Fruit fly (Drosophila melanogaster) whole organism, embryonic: ENCODE measurements around the gene CG31515.
A peak's percentile ranks its signal among the peaks of the same experiment; 100 is the strongest.

ENCODE experiments used
- Atf6 ChIP-seq: fragments of 200-800 bp; sonication (Bioruptor generic); IDR thresholded peaks from 2 replicates; pipeline ENCODE4 v1.3.6; 2022; ENCODE audit warnings: missing biosample characterization, missing genetic modification characterization
- Awh ChIP-seq: fragments of 200-800 bp; sonication (Bioruptor generic); IDR thresholded peaks from 2 replicates; pipeline ENCODE4, ENCODE4 v1.3.6; 2022; ENCODE audit warnings: missing biosample characterization, missing genetic modification characterization
- CG10267 ChIP-seq: fragments of 200-800 bp; sonication (Bioruptor generic); optimal IDR thresholded peaks from 2 replicates; lab custom pipeline; 2018; ENCODE audit warnings: missing biosample characterization, mild to moderate bottlenecking, missing genetic modification characterization, moderate library complexity
- CG11723 ChIP-seq: fragments of 200-800 bp; sonication (Bioruptor generic); optimal IDR thresholded peaks from 2 replicates; lab custom pipeline; 2017; ENCODE audit warnings: missing biosample characterization, mild to moderate bottlenecking, missing genetic modification characterization
- CG13424 ChIP-seq: fragments of 200-800 bp; sonication (Bioruptor generic); optimal IDR thresholded peaks from 2 replicates; lab custom pipeline; 2019; ENCODE audit warnings: missing biosample characterization, mild to moderate bottlenecking, missing genetic modification characterization, moderate library complexity
- CG14441 ChIP-seq: fragments of 200-800 bp; sonication (Bioruptor generic); IDR thresholded peaks from 2 replicates; pipeline ENCODE4 v1.3.6; 2022; ENCODE audit warnings: missing biosample characterization, missing genetic modification characterization
- CG1602 ChIP-seq: fragments of 200-800 bp; sonication (Bioruptor generic); optimal IDR thresholded peaks from 3 replicates; lab custom pipeline; 2016; ENCODE audit warnings: missing biosample characterization, missing genetic modification characterization
- CG17829 ChIP-seq: fragments of 200-800 bp; optimal IDR thresholded peaks from 2 replicates; lab custom pipeline; 2019; ENCODE audit warnings: missing biosample characterization, mild to moderate bottlenecking, missing genetic modification characterization, moderate library complexity
- CG18764 ChIP-seq: fragments of 200-800 bp; sonication (Bioruptor generic); optimal IDR thresholded peaks from 3 replicates; lab custom pipeline; 2016; ENCODE audit warnings: missing biosample characterization, missing genetic modification characterization
- CG2202 ChIP-seq: fragments of 200-800 bp; sonication (Bioruptor generic); optimal IDR thresholded peaks from 2 replicates; lab custom pipeline; 2018; ENCODE audit warnings: missing biosample characterization, mild to moderate bottlenecking, missing genetic modification characterization
- CG30020 ChIP-seq: fragments of 200-800 bp; optimal IDR thresholded peaks from 2 replicates; lab custom pipeline; 2019; ENCODE audit warnings: missing biosample characterization, mild to moderate bottlenecking, missing genetic modification characterization, moderate library complexity
- CG32767 ChIP-seq: fragments of 200-800 bp; sonication (Bioruptor generic); IDR thresholded peaks from 2 replicates; pipeline ENCODE4 v1.3.6; 2022; ENCODE audit warnings: missing biosample characterization, missing genetic modification characterization
- CG3407 ChIP-seq: fragments of 200-800 bp; sonication (Bioruptor generic); optimal IDR thresholded peaks from 2 replicates; lab custom pipeline; 2018; ENCODE audit warnings: missing biosample characterization, mild to moderate bottlenecking, missing genetic modification characterization
- CG34376 ChIP-seq: fragments of 200-800 bp; sonication (Bioruptor generic); optimal IDR thresholded peaks from 2 replicates; lab custom pipeline; 2018; ENCODE audit warnings: missing biosample characterization, mild to moderate bottlenecking, missing genetic modification characterization
- CG4424 ChIP-seq: fragments of 200-800 bp; sonication (Bioruptor generic); optimal IDR thresholded peaks from 3 replicates; lab custom pipeline; 2016; ENCODE audit warnings: missing biosample characterization, missing genetic modification characterization
- CG6254 ChIP-seq: fragments of 200-800 bp; sonication (Bioruptor generic); optimal IDR thresholded peaks from 3 replicates; lab custom pipeline; 2017; ENCODE audit warnings: mild to moderate bottlenecking, missing biosample characterization, missing genetic modification reagents, missing genetic modification characterization
- CG8290 ChIP-seq, 3 experiments: fragments of 200-800 bp; sonication (Bioruptor generic); optimal IDR thresholded peaks; 2 replicates each; lab custom pipeline; 2016 to 2019; ENCODE audit warnings: missing biosample characterization in 3 of 3, missing genetic modification characterization in 3 of 3, mild to moderate bottlenecking in 2 of 3, moderate library complexity in 1 of 3
- CG9437 ChIP-seq: fragments of 200-800 bp; sonication (Bioruptor generic); optimal IDR thresholded peaks from 2 replicates; lab custom pipeline; 2018; ENCODE audit warnings: missing biosample characterization, mild to moderate bottlenecking, missing genetic modification characterization
- CG9817 ChIP-seq: fragments of 200-800 bp; sonication (Bioruptor generic); optimal IDR thresholded peaks from 2 replicates; lab custom pipeline; 2018; ENCODE audit warnings: missing biosample characterization, mild to moderate bottlenecking, missing genetic modification characterization, moderate library complexity
- CTCF ChIP-seq: fragments of 200-800 bp; sonication (Bioruptor generic); optimal IDR thresholded peaks from 2 replicates; lab custom pipeline; 2017; ENCODE audit warnings: missing biosample characterization, mild to moderate bottlenecking, missing genetic modification characterization, moderate library complexity
- CoRest ChIP-seq: fragments of 200-800 bp; sonication (Bioruptor generic); optimal IDR thresholded peaks from 3 replicates; lab custom pipeline; 2018; ENCODE audit warnings: missing biosample characterization, mild to moderate bottlenecking, missing genetic modification characterization, moderate library complexity
- D19A ChIP-seq: fragments of 200-800 bp; optimal IDR thresholded peaks from 3 replicates; lab custom pipeline; 2019; ENCODE audit warnings: missing biosample characterization, mild to moderate bottlenecking, missing genetic modification characterization, moderate library complexity
- Fer2 ChIP-seq: fragments of 200-800 bp; sonication (Bioruptor generic); optimal IDR thresholded peaks from 2 replicates; lab custom pipeline; 2018; ENCODE audit warnings: missing biosample characterization, mild to moderate bottlenecking, missing genetic modification characterization, moderate library complexity
- Hand ChIP-seq: fragments of 200-800 bp; sonication (Bioruptor generic); optimal IDR thresholded peaks from 2 replicates; lab custom pipeline; 2017; ENCODE audit warnings: mild to moderate bottlenecking, missing biosample characterization, missing genetic modification reagents, missing genetic modification characterization
- Hr78 ChIP-seq, 2 experiments: fragments of 200-800 bp in 1 of 2; fragments of >200 bp in 1 of 2; sonication (Bioruptor generic) in 1 of 2; optimal IDR thresholded peaks; 2 replicates each; lab custom pipeline; 2017 to 2019; ENCODE audit warnings: missing biosample characterization in 2 of 2, missing genetic modification characterization in 2 of 2, mild to moderate bottlenecking in 1 of 2, moderate library complexity in 1 of 2
- NC2α ChIP-seq: fragments of 200-800 bp; sonication (Bioruptor generic); optimal IDR thresholded peaks from 2 replicates; lab custom pipeline; 2016; ENCODE audit warnings: missing biosample characterization, missing genetic modification characterization
- Oli ChIP-seq: fragments of 200-800 bp; sonication (Bioruptor generic); optimal IDR thresholded peaks from 2 replicates; lab custom pipeline; 2018; ENCODE audit warnings: missing biosample characterization, mild to moderate bottlenecking, missing genetic modification characterization, moderate library complexity
- Sin3A ChIP-seq: fragments of >200 bp; optimal IDR thresholded peaks from 2 replicates; lab custom pipeline; 2018
- Sry-δ ChIP-seq: fragments of 200-800 bp; sonication (Bioruptor generic); optimal IDR thresholded peaks from 2 replicates; lab custom pipeline; 2016; ENCODE audit warnings: missing biosample characterization, missing genetic modification characterization
- TFAM ChIP-seq: fragments of 200-800 bp; sonication (Bioruptor generic); optimal IDR thresholded peaks from 2 replicates; lab custom pipeline; 2017; ENCODE audit warnings: missing biosample characterization, missing genetic modification characterization, inconsistent platforms
- Vsx1 ChIP-seq: fragments of 200-800 bp; sonication (Bioruptor generic); optimal IDR thresholded peaks from 2 replicates; lab custom pipeline; 2017; ENCODE audit warnings: missing biosample characterization, mild to moderate bottlenecking, missing genetic modification characterization, missing genetic modification reagents
- amos ChIP-seq: fragments of 200-800 bp; sonication (Bioruptor generic); IDR thresholded peaks from 2 replicates; pipeline ENCODE4 v1.3.6; 2022; ENCODE audit warnings: missing biosample characterization, missing genetic modification characterization; ENCODE audit not compliant: partially characterized antibody
- bbx ChIP-seq: fragments of 200-800 bp; sonication (Bioruptor generic); IDR thresholded peaks from 2 replicates; pipeline ENCODE4 v1.3.6; 2022; ENCODE audit warnings: missing biosample characterization, missing genetic modification characterization; ENCODE audit not compliant: partially characterized antibody
- dimm ChIP-seq: fragments of 200-800 bp; sonication (Bioruptor generic); IDR thresholded peaks from 2 replicates; pipeline ENCODE4 v1.3.6; 2022; ENCODE audit warnings: missing biosample characterization, missing genetic modification characterization
- disco-r ChIP-seq: fragments of 200-800 bp; sonication (Bioruptor generic); optimal IDR thresholded peaks from 2 replicates; lab custom pipeline; 2016; ENCODE audit warnings: missing biosample characterization, missing genetic modification characterization
- exex ChIP-seq: fragments of 200-800 bp; sonication (Bioruptor generic); optimal IDR thresholded peaks from 4 replicates; lab custom pipeline; 2018; ENCODE audit warnings: missing biosample characterization, mild to moderate bottlenecking, missing genetic modification characterization, moderate library complexity
- gcm ChIP-seq: fragments of 200-800 bp; sonication (Bioruptor generic); optimal IDR thresholded peaks from 2 replicates; lab custom pipeline; 2019; ENCODE audit warnings: missing biosample characterization, mild to moderate bottlenecking, missing genetic modification characterization, moderate library complexity
- h ChIP-seq: fragments of >200 bp; optimal IDR thresholded peaks from 2 replicates; lab custom pipeline; 2017
- ham ChIP-seq: fragments of 200-800 bp; sonication (Bioruptor generic); IDR thresholded peaks from 2 replicates; pipeline ENCODE4 v1.3.6; 2022; ENCODE audit warnings: missing biosample characterization, missing genetic modification characterization
- lola ChIP-seq, 3 experiments: fragments of >200 bp in 2 of 3; fragments of 200-800 bp in 1 of 3; sonication (Bioruptor generic) in 1 of 3; optimal IDR thresholded peaks; 2 replicates each; lab custom pipeline; 2017 to 2019; ENCODE audit warnings: missing biosample characterization in 3 of 3, missing genetic modification characterization in 3 of 3, mild to moderate bottlenecking in 1 of 3, moderate library complexity in 1 of 3
- odd ChIP-seq: fragments of 200-800 bp; sonication (Bioruptor generic); optimal IDR thresholded peaks from 2 replicates; lab custom pipeline; 2017; ENCODE audit warnings: missing biosample characterization, mild to moderate bottlenecking, missing genetic modification characterization
- pita ChIP-seq: fragments of 200-800 bp; sonication (Bioruptor generic); optimal IDR thresholded peaks from 2 replicates; lab custom pipeline; 2017; ENCODE audit warnings: missing biosample characterization, mild to moderate bottlenecking, missing genetic modification characterization
- repo ChIP-seq: fragments of 200-800 bp; sonication (Bioruptor generic); optimal IDR thresholded peaks from 2 replicates; lab custom pipeline; 2016; ENCODE audit warnings: missing biosample characterization, missing genetic modification characterization
- schlank ChIP-seq: fragments of 200-800 bp; sonication (Bioruptor generic); optimal IDR thresholded peaks from 2 replicates; lab custom pipeline; 2018; ENCODE audit warnings: missing biosample characterization, mild to moderate bottlenecking, missing genetic modification characterization
- scrt ChIP-seq: fragments of 200-800 bp; sonication (Bioruptor generic); optimal IDR thresholded peaks from 2 replicates; lab custom pipeline; 2018; ENCODE audit warnings: missing biosample characterization, mild to moderate bottlenecking, missing genetic modification characterization, moderate library complexity
- sim ChIP-seq: fragments of 200-800 bp; sonication (Bioruptor generic); IDR thresholded peaks from 2 replicates; pipeline ENCODE4 v1.3.6; 2022; ENCODE audit warnings: missing biosample characterization, missing genetic modification characterization
- sima ChIP-seq: fragments of 200-800 bp; sonication (Bioruptor generic); optimal IDR thresholded peaks from 2 replicates; lab custom pipeline; 2016; ENCODE audit warnings: missing biosample characterization, missing genetic modification characterization
- slou ChIP-seq: fragments of 200-800 bp; sonication (Bioruptor generic); optimal IDR thresholded peaks from 3 replicates; lab custom pipeline; 2016; ENCODE audit warnings: missing biosample characterization, missing genetic modification characterization
- sr ChIP-seq: fragments of 200-800 bp; sonication (Bioruptor generic); IDR thresholded peaks from 3 replicates; pipeline ENCODE4 v1.3.6; 2022; ENCODE audit warnings: missing biosample characterization, missing genetic modification characterization
- toy ChIP-seq: fragments of 200-800 bp; sonication (Bioruptor generic); IDR thresholded peaks from 2 replicates; pipeline ENCODE4 v1.3.6; 2022; ENCODE audit warnings: missing biosample characterization, missing genetic modification characterization
- trem ChIP-seq: fragments of 200-800 bp; optimal IDR thresholded peaks from 3 replicates; lab custom pipeline; 2019; ENCODE audit warnings: missing biosample characterization, mild to moderate bottlenecking, missing genetic modification characterization, moderate library complexity
- zf30C ChIP-seq: fragments of 200-800 bp; sonication (Bioruptor generic); optimal IDR thresholded peaks from 3 replicates; lab custom pipeline; 2018; ENCODE audit warnings: missing biosample characterization, mild to moderate bottlenecking, missing genetic modification characterization

The CG31515 gene

dm6 chr3R:23374290-23374689 lies 14.4 kb downstream of the CG31515 start (continued):
- no peak for TF ChIP-seq lola (GFP tag; optimal IDR thresholded peaks at IDR 0.05; lab: Kevin White, UChicago)
- TF ChIP-seq TFAM (GFP tag; lab: Kevin White, UChicago) = no peak
- no peak for TF ChIP-seq CG10267 (tag; lab: Kevin White, UChicago)
- TF ChIP-seq bbx (GFP tag; lab: Robert Waterston, UW) = peak; percentile 23; the same call in 1 of the 2 replicates
- TF ChIP-seq Sry-δ (GFP tag; lab: Kevin White, UChicago) = no peak
- TF ChIP-seq trem (tag; lab: Kevin White, UChicago) = no peak
- TF ChIP-seq CG6254 (GFP tag; lab: Kevin White, UChicago) = no peak
- no peak for TF ChIP-seq Fer2 (tag; lab: Kevin White, UChicago)
- TF ChIP-seq Vsx1 (GFP tag; lab: Kevin White, UChicago) = no peak
- peak; percentile 35 for TF ChIP-seq Atf6 (GFP tag; lab: Robert Waterston, UW)
- TF ChIP-seq sr (GFP tag; lab: Robert Waterston, UW) = no peak
- TF ChIP-seq CG4424 = no peak
- no peak for TF ChIP-seq odd (GFP tag; lab: Kevin White, UChicago)
- TF ChIP-seq NC2α (GFP tag; lab: Kevin White, UChicago) = no peak
- no peak for TF ChIP-seq dimm (GFP tag; lab: Robert Waterston, UW)
- no peak for TF ChIP-seq Awh (GFP tag; lab: Robert Waterston, UW)
- no peak; the same call in 1 of the 2 replicates for TF ChIP-seq amos (GFP tag; lab: Robert Waterston, UW)
- TF ChIP-seq schlank = no peak
- TF ChIP-seq CG1602 = no peak
- no peak for TF ChIP-seq D19A (tag; lab: Kevin White, UChicago)
- TF ChIP-seq sim (GFP tag; lab: Robert Waterston, UW) = no peak
- TF ChIP-seq disco-r = no peak
- no peak for TF ChIP-seq exex (tag; lab: Kevin White, UChicago)
- TF ChIP-seq CG14441 = no peak
- TF ChIP-seq repo = no peak
- no peak for TF ChIP-seq h (lab: Kevin White, UChicago)
- no peak for TF ChIP-seq CoRest (tag; lab: Kevin White, UChicago)
- no peak for TF ChIP-seq ham (GFP tag; lab: Robert Waterston, UW)
- TF ChIP-seq CTCF (GFP tag; lab: Kevin White, UChicago) = no peak
- TF ChIP-seq CG2202 (tag; lab: Kevin White, UChicago) = no peak
- TF ChIP-seq pita = no peak
- TF ChIP-seq zf30C (GFP tag; lab: Kevin White, UChicago) = no peak
- no peak for TF ChIP-seq CG18764 (GFP tag; lab: Kevin White, UChicago)
- no peak for TF ChIP-seq CG11723 (GFP tag; lab: Kevin White, UChicago)
- TF ChIP-seq CG3407 (GFP tag; lab: Kevin White, UChicago) = no peak
- TF ChIP-seq Hr78 (GFP tag; optimal IDR thresholded peaks at IDR 0.05; lab: Kevin White, UChicago) = no peak
- no peak for TF ChIP-seq CG8290 (GFP tag; optimal IDR thresholded peaks at IDR 0.05; lab: Kevin White, UChicago)
- no peak for TF ChIP-seq CG8290 (tag; optimal IDR thresholded peaks at IDR 0.05; lab: Kevin White, UChicago)
- no peak for TF ChIP-seq CG32767
- TF ChIP-seq Hand (GFP tag; lab: Kevin White, UChicago) = no peak
- no peak for TF ChIP-seq Oli (tag; lab: Kevin White, UChicago)
- TF ChIP-seq gcm (GFP tag; lab: Kevin White, UChicago) = no peak
- no peak for TF ChIP-seq CG30020 (tag; lab: Kevin White, UChicago)
- TF ChIP-seq toy (GFP tag; lab: Robert Waterston, UW) = no peak
- TF ChIP-seq CG13424 (tag; lab: Kevin White, UChicago) = no peak
- no peak for TF ChIP-seq Sin3A (lab: Kevin White, UChicago)
- no peak for TF ChIP-seq CG17829 (tag; lab: Kevin White, UChicago)
- peak; percentile 44 for TF ChIP-seq CG34376 (GFP tag; lab: Kevin White, UChicago)
- peak; percentile 30 for TF ChIP-seq scrt (GFP tag; lab: Kevin White, UChicago)
- TF ChIP-seq slou (GFP tag; lab: Kevin White, UChicago) = no peak
- TF ChIP-seq CG9817 (tag; lab: Kevin White, UChicago) = no peak
- no peak for TF ChIP-seq CG9437
- TF ChIP-seq sima (GFP tag; lab: Kevin White, UChicago) = no peak
